Worm (Caenorhabditis elegans) whole organism, L2 larva: ENCODE results near the gene chtb-2.
A peak's percentile ranks its signal among the peaks of the same experiment; 100 is the strongest.

Experiments used
- F13H6.1 ChIP-seq: sonication (generic microtip); optimal IDR thresholded peaks from 2 replicates; lab custom pipeline; 2016; ENCODE audit warnings: missing genetic modification characterization, missing compliant biosample characterization
- R02D3.7 ChIP-seq: fragments of 150-350 bp; optimal IDR thresholded peaks from 2 replicates; lab custom pipeline; 2014; ENCODE audit warnings: missing biosample characterization, missing genetic modification characterization
- ZK546.5 ChIP-seq: sonication (generic microtip); optimal IDR thresholded peaks from 2 replicates; lab custom pipeline; 2017; ENCODE audit warnings: missing biosample characterization, missing genetic modification characterization
- alr-1 ChIP-seq: fragments of 150-350 bp; optimal IDR thresholded peaks from 2 replicates; lab custom pipeline; 2014; ENCODE audit warnings: missing biosample characterization, missing genetic modification characterization
- ceh-82 ChIP-seq: fragments of 150-350 bp; optimal IDR thresholded peaks from 2 replicates; lab custom pipeline; 2014; ENCODE audit warnings: missing biosample characterization, missing genetic modification characterization
- crh-2 ChIP-seq: sonication (generic microtip); optimal IDR thresholded peaks from 2 replicates; lab custom pipeline; 2017; ENCODE audit warnings: missing biosample characterization, missing genetic modification characterization
- dmd-4 ChIP-seq: sonication (generic microtip); optimal IDR thresholded peaks from 2 replicates; lab custom pipeline; 2017; ENCODE audit warnings: missing biosample characterization, missing genetic modification characterization
- elt-1 ChIP-seq: fragments of 150-350 bp; optimal IDR thresholded peaks from 2 replicates; lab custom pipeline; 2014; ENCODE audit warnings: missing biosample characterization, missing genetic modification characterization
- elt-3 ChIP-seq: sonication (generic microtip); optimal IDR thresholded peaks from 2 replicates; lab custom pipeline; 2017; ENCODE audit warnings: missing biosample characterization, missing genetic modification characterization
- fos-1 ChIP-seq: fragments of 150-350 bp; optimal IDR thresholded peaks from 2 replicates; lab custom pipeline; 2014; ENCODE audit warnings: missing biosample characterization, missing genetic modification characterization
- gmeb-1 ChIP-seq: fragments of 150-350 bp; optimal IDR thresholded peaks from 2 replicates; lab custom pipeline; 2014; ENCODE audit warnings: missing biosample characterization, missing genetic modification characterization
- lin-13 ChIP-seq: fragments of 150-350 bp; optimal IDR thresholded peaks from 2 replicates; lab custom pipeline; 2014; ENCODE audit warnings: missing biosample characterization, missing genetic modification reagents, missing genetic modification characterization
- lin-39 ChIP-seq: fragments of 150-350 bp; optimal IDR thresholded peaks from 2 replicates; lab custom pipeline; 2014; ENCODE audit warnings: missing biosample characterization, missing genetic modification reagents, missing genetic modification characterization
- lsy-2 ChIP-seq, 2 experiments: fragments of 150-350 bp in 1 of 2; sonication (generic microtip) in 1 of 2; optimal IDR thresholded peaks; 2 replicates each; lab custom pipeline; 2014 to 2017; ENCODE audit warnings: missing biosample characterization in 2 of 2, missing genetic modification characterization in 2 of 2
- mdl-1 ChIP-seq, 2 experiments: fragments of 150-350 bp in 1 of 2; sonication (generic microtip) in 1 of 2; optimal IDR thresholded peaks; 2 replicates each; lab custom pipeline; 2017; ENCODE audit warnings: missing biosample characterization in 2 of 2, missing genetic modification characterization in 2 of 2
- nhr-10 ChIP-seq: sonication (generic microtip); optimal IDR thresholded peaks from 2 replicates; lab custom pipeline; 2017; ENCODE audit warnings: missing biosample characterization, missing genetic modification characterization
- nhr-11 ChIP-seq: fragments of 150-350 bp; optimal IDR thresholded peaks from 2 replicates; lab custom pipeline; 2014; ENCODE audit warnings: missing biosample characterization, missing genetic modification characterization
- nhr-12 ChIP-seq: fragments of 150-350 bp; optimal IDR thresholded peaks from 2 replicates; lab custom pipeline; 2014; ENCODE audit warnings: missing biosample characterization, missing genetic modification characterization
- nhr-129 ChIP-seq: fragments of 150-350 bp; optimal IDR thresholded peaks from 2 replicates; lab custom pipeline; 2014; ENCODE audit warnings: missing biosample characterization, missing genetic modification characterization
- nhr-21 ChIP-seq: fragments of 150-350 bp; optimal IDR thresholded peaks from 2 replicates; lab custom pipeline; 2014; ENCODE audit warnings: missing biosample characterization, missing genetic modification characterization
- nhr-23 ChIP-seq: fragments of 150-350 bp; optimal IDR thresholded peaks from 2 replicates; lab custom pipeline; 2014; ENCODE audit warnings: missing biosample characterization, missing genetic modification reagents, missing genetic modification characterization
- nhr-237 ChIP-seq: fragments of 150-350 bp; optimal IDR thresholded peaks from 2 replicates; lab custom pipeline; 2014; ENCODE audit warnings: missing biosample characterization, missing genetic modification characterization
- nhr-25 ChIP-seq: fragments of 150-350 bp; sonication (generic microtip); optimal IDR thresholded peaks from 3 replicates; lab custom pipeline; 2014; ENCODE audit warnings: missing biosample characterization, missing genetic modification characterization
- peb-1 ChIP-seq: fragments of 150-350 bp; optimal IDR thresholded peaks from 2 replicates; lab custom pipeline; 2014; ENCODE audit warnings: missing biosample characterization, missing genetic modification characterization
- sem-4 ChIP-seq: fragments of 150-350 bp; optimal IDR thresholded peaks from 2 replicates; lab custom pipeline; 2014; ENCODE audit warnings: missing biosample characterization, missing genetic modification reagents, missing genetic modification characterization
- sma-3 ChIP-seq: sonication (generic microtip); optimal IDR thresholded peaks from 2 replicates; lab custom pipeline; 2016; ENCODE audit warnings: missing genetic modification reagents, missing genetic modification characterization, missing compliant biosample characterization
- sma-9 ChIP-seq, 2 experiments: fragments of 150-350 bp in 1 of 2; sonication (generic microtip) in 1 of 2; optimal IDR thresholded peaks; 2 replicates each; lab custom pipeline; 2014 to 2016; ENCODE audit warnings: missing genetic modification characterization in 2 of 2, mild to moderate bottlenecking in 1 of 2, missing biosample characterization in 1 of 2, missing compliant biosample characterization in 1 of 2, missing genetic modification reagents in 1 of 2, moderate library complexity in 1 of 2
- snpc-4 ChIP-seq: fragments of 150-350 bp; optimal IDR thresholded peaks from 2 replicates; lab custom pipeline; 2014; ENCODE audit warnings: missing biosample characterization, missing genetic modification characterization
- unc-39 ChIP-seq: fragments of 150-350 bp; optimal IDR thresholded peaks from 2 replicates; lab custom pipeline; 2014; ENCODE audit warnings: missing biosample characterization, missing genetic modification characterization
- unc-62 ChIP-seq: fragments of 150-350 bp; optimal IDR thresholded peaks from 2 replicates; lab custom pipeline; 2014; ENCODE audit warnings: missing biosample characterization, missing genetic modification reagents, missing genetic modification characterization
- zag-1 ChIP-seq: fragments of 150-350 bp; optimal IDR thresholded peaks from 2 replicates; lab custom pipeline; 2014; ENCODE audit warnings: missing biosample characterization, missing genetic modification characterization
- ztf-1 ChIP-seq: fragments of 200-800 bp; sonication (Bioruptor generic); conservative IDR thresholded peaks from 2 replicates; pipeline ENCODE4 v1.3.6; 2022; ENCODE audit warnings: missing genetic modification characterization, missing compliant biosample characterization
- ztf-4 ChIP-seq: fragments of 150-350 bp; optimal IDR thresholded peaks from 2 replicates; lab custom pipeline; 2014; ENCODE audit warnings: missing biosample characterization, missing genetic modification characterization

chtb-2 gene

ce11 chrIII:6498176-6498575 lies 15.2 kb downstream of the chtb-2 start, which contains the start of gene sdz-15:
sdz-15 (plus strand) TSS chrIII:6498476.
- TF ChIP-seq R02D3.7 (tag; lab: Kevin White, UChicago) (no peak), nhr-11 (tag; lab: Kevin White, UChicago) (no peak), dmd-4 (no peak), nhr-10 (tag; lab: Kevin White, UChicago) (no peak), unc-62 (GFP tag; lab: Kevin White, UChicago) (no peak), crh-2 (tag; lab: Kevin White, UChicago) (no peak), lin-39 (tag; lab: Kevin White, UChicago) (no peak), nhr-23 (tag; lab: Kevin White, UChicago) (no peak), lin-13 (GFP tag; lab: Kevin White, UChicago) (no peak), nhr-129 (tag; lab: Kevin White, UChicago) (no peak), peb-1 (tag; lab: Kevin White, UChicago) (no peak), alr-1 (no peak), ztf-4 (tag; lab: Kevin White, UChicago) (no peak), zag-1 (no peak), sma-3 (no peak), gmeb-1 (tag; lab: Kevin White, UChicago) (no peak), ztf-1 (no peak), F13H6.1 (tag; lab: Kevin White, UChicago) (no peak), snpc-4 (tag; lab: Kevin White, UChicago) (no peak)

- no peak for TF ChIP-seq nhr-237 (tag; lab: Kevin White, UChicago)
These were observed 16.1 kb downstream of the chtb-2 start for ce11 chrIII:6499102-6499501.

- TF ChIP-seq ztf-1: no peak
- TF ChIP-seq fos-1 (tag; lab: Kevin White, UChicago): peak; percentile 22
These were observed 17.1 kb downstream of the chtb-2 start, which contains the start of gene F23F12.3 for ce11 chrIII:6500032-6500564. F23F12.3 (plus strand) TSS chrIII:6500514.

ce11 chrIII:6507832-6508231 lies 24.8 kb downstream of the chtb-2 start, which contains the start of gene F23F12.12:
F23F12.12 (plus strand) TSS chrIII:6508132.
- TF ChIP-seq sem-4 (tag; lab: Kevin White, UChicago) (no peak), sma-9 (GFP tag; optimal IDR thresholded peaks at IDR 0.05; lab: Kevin White, UChicago) (no peak), sma-9 (tag; optimal IDR thresholded peaks at IDR 0.05; lab: Kevin White, UChicago) (no peak), R02D3.7 (tag; lab: Kevin White, UChicago) (no peak), unc-39 (tag; lab: Kevin White, UChicago) (no peak)
- TF ChIP-seq, all 48 proteins: peak for 0

- TF ChIP-seq sma-9 (GFP tag; optimal IDR thresholded peaks at IDR 0.05; lab: Kevin White, UChicago) (peak; percentile 11), sma-9 (tag; optimal IDR thresholded peaks at IDR 0.05; lab: Kevin White, UChicago) (no peak), elt-3 (no peak)
These were observed 25.3 kb downstream of the chtb-2 start for ce11 chrIII:6508327-6508726.

ce11 chrIII:6509301-6509700 lies 26.3 kb downstream of the chtb-2 start:
- TF ChIP-seq alr-1 (no peak), nhr-25 (tag; lab: Kevin White, UChicago) (peak; percentile 25), mdl-1 (tag; optimal IDR thresholded peaks at IDR 0.05; lab: Kevin White, UChicago) (no peak), nhr-11 (tag; lab: Kevin White, UChicago) (no peak), ZK546.5 (tag; lab: Kevin White, UChicago) (no peak), nhr-21 (tag; lab: Kevin White, UChicago) (peak; percentile 31), unc-62 (GFP tag; lab: Kevin White, UChicago) (no peak), sma-9 (GFP tag; optimal IDR thresholded peaks at IDR 0.05; lab: Kevin White, UChicago) (peak; percentile 56), sma-9 (tag; optimal IDR thresholded peaks at IDR 0.05; lab: Kevin White, UChicago) (no peak), elt-1 (tag; lab: Kevin White, UChicago) (no peak), fos-1 (tag; lab: Kevin White, UChicago) (no peak), lsy-2 (tag; optimal IDR thresholded peaks at IDR 0.05; lab: Kevin White, UChicago) (peak in 1 of 2 experiments; percentile 48), lin-13 (GFP tag; lab: Kevin White, UChicago) (no peak), ceh-82 (tag; lab: Kevin White, UChicago) (no peak), R02D3.7 (tag; lab: Kevin White, UChicago) (no peak), nhr-12 (tag; lab: Kevin White, UChicago) (no peak)
